Worm (Caenorhabditis elegans) whole organism, L4/young adult: ENCODE results near the gene srh-4.

Source experiments
- W03F9.2 ChIP-seq: fragments of 150-350 bp; optimal IDR thresholded peaks from 2 replicates; lab custom pipeline; 2014; ENCODE audit warnings: missing biosample characterization, missing genetic modification characterization
- dao-5 ChIP-seq: sonication (generic microtip); optimal IDR thresholded peaks from 2 replicates; lab custom pipeline; 2016; ENCODE audit warnings: missing genotype, missing genetic modification characterization, moderate library complexity, missing compliant biosample characterization
- him-1 ChIP-seq: sonication (generic microtip); optimal IDR thresholded peaks from 2 replicates; lab custom pipeline; 2016; ENCODE audit warnings: missing genotype, missing genetic modification reagents, missing genetic modification characterization, missing compliant biosample characterization

Gene srh-4

DNA sequence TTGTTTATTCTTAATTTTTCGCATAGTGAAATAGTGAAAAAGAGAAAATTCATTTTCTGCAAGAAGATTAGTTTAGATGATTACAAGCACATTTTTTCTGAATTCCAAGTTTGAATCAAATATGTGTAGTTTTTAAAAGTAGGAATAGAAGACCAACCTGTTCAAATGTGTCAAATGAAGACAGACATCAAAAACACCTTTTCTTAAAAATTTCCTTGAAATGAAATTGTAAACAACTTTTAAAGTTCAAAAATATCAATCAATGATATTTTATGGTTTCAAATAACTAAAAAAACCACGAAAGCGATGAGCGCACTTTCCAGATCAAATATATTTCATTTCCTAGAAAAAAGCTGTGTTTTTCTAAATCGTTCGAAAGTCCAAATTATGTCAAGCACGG is 28.6 kb upstream of the srh-4 start, which contains the start of gene nlp-30:
TSS of gene nlp-30 (plus strand) at position 301 of the 400 bp plus-strand sequence.
- no peak for TF ChIP-seq him-1 (tag; lab: Kevin White, UChicago)
- no peak for TF ChIP-seq W03F9.2
- TF ChIP-seq dao-5 = no peak

- no peak for TF ChIP-seq him-1 (tag; lab: Kevin White, UChicago)
- TF ChIP-seq dao-5 = no peak
- TF ChIP-seq W03F9.2 = no peak
Measured at ce11 chrV:3984178-3984577, 26.1 kb upstream of the srh-4 start, which contains the start of gene nlp-29. TSS of gene nlp-29 (plus strand) at chrV:3984425.

ce11 chrV:3985104-3985503 is 25.2 kb upstream of the srh-4 start:
- no peak for TF ChIP-seq him-1 (tag; lab: Kevin White, UChicago)
- no peak for TF ChIP-seq dao-5
- no peak for TF ChIP-seq W03F9.2

DNA sequence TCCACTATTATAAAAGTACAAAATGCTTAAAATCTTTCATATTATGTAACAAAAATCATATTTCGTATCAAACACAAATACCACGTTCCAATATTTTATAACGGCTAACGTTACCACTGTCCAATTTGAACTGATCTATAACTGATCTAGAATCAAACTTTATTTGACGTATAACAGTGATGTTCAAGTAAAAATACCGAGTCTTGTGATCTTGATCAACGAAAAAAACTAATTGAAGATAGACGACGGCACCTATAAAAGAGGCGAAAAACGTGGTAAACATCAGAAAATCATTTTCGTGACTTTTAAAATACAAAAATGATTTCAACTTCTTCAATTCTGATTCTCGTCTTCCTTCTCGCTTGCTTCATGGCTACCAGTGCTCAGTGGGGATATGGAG is 22.7 kb upstream of the srh-4 start, which contains the start of gene nlp-28:
TSS of gene nlp-28 (plus strand) at position 285 of the 400 bp plus-strand sequence.
- TF ChIP-seq him-1 (tag; lab: Kevin White, UChicago) = no peak
- TF ChIP-seq W03F9.2 = no peak
- no peak for TF ChIP-seq dao-5

ce11 chrV:3989070-3989469 is 21.2 kb upstream of the srh-4 start, which contains the start of gene nlp-27:
TSS of gene nlp-27 (plus strand) at chrV:3989378.
- TF ChIP-seq him-1 (tag; lab: Kevin White, UChicago) (no peak), W03F9.2 (no peak), dao-5 (no peak)

- TF ChIP-seq W03F9.2 = no peak
- no peak for TF ChIP-seq dao-5
- no peak for TF ChIP-seq him-1 (tag; lab: Kevin White, UChicago)
Measured at ce11 chrV:3992334-3992733, 17.9 kb upstream of the srh-4 start.

DNA sequence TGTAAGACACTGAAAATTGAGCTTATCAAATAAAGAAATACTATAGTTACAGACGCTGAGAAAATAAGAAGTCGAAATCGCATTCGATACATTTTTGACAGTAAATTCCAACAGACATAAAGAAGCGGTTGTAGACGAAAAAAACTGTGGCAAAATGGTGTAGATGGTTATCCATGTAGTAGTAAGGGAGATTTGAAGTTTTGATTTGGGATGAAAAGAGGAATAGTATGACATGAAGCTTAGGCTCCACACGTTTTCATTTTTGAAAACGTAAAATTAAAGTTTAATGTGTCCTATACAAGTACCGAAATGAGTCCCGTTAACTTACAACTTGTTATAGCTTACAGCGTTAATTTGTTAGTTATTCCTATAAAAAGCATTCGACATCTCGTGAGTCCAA is 16.2 kb upstream of the srh-4 start, which contains the start of gene K09D9.9:
TSS of gene K09D9.9 (minus strand) at position 101 of the 400 bp plus-strand sequence.
- TF ChIP-seq him-1 (tag; lab: Kevin White, UChicago) (no peak), dao-5 (no peak), W03F9.2 (no peak)

DNA sequence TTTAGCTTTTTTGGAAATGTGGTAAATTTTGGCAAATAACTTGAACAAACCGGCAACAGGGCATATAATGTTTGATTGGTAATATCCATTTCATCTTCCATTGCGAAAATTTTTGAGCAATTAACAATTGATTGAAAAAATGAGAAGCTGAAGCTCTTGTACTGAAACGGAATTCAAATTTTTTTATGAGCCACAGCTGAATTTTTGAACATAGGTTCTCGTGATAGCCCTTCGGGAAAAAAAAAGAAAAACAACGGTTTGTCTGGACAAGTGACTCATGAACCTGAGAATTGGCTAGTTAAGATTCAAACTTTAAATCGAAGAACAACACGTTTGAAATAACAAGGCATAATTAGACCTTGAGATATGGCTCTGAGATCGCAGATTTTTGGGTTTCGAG is 14.4 kb upstream of the srh-4 start, which contains the start of gene srx-62:
TSS of gene srx-62 (minus strand) at position 101 of the 400 bp plus-strand sequence.
- TF ChIP-seq him-1 (tag; lab: Kevin White, UChicago) = no peak

ce11 chrV:4004577-4004976 is 5.7 kb upstream of the srh-4 start:
- TF ChIP-seq W03F9.2 = no peak
- TF ChIP-seq him-1 (tag; lab: Kevin White, UChicago) = no peak
- TF ChIP-seq dao-5 = no peak

- TF ChIP-seq W03F9.2 = no peak
- no peak for TF ChIP-seq him-1 (tag; lab: Kevin White, UChicago)
- no peak for TF ChIP-seq dao-5
Measured at ce11 chrV:4005219-4005618, 5.1 kb upstream of the srh-4 start, which contains the start of gene srh-8. TSS of gene srh-8 (plus strand) at chrV:4005519.

DNA sequence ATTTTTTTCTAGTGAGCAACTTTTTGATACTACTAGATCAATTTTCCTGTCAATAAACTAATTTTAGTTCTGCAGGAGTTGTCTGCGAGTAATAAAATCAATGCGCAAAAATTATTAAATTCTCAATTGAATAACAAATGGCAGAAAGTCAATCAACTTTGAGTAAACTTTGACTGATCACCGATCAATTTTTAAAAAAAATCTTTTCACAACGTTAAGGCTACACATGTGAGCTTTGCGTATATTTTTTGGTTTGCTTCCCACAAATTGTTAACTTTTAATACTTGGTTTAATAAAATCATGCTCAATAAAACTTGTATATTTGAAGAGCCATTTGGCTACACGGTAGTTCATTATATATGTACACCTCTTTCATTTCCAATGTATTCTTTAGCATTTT is 2.3 kb upstream of the srh-4 start, which contains the start of gene srh-7:
TSS of gene srh-7 (plus strand) at position 301 of the 400 bp plus-strand sequence.
- TF ChIP-seq W03F9.2 (no peak), dao-5 (no peak), him-1 (tag; lab: Kevin White, UChicago) (no peak)

- no peak for TF ChIP-seq him-1 (tag; lab: Kevin White, UChicago)
- TF ChIP-seq dao-5 = no peak
- no peak for TF ChIP-seq W03F9.2
Measured at ce11 chrV:4016780-4017179, 6.5 kb downstream of the srh-4 start, which contains the start of gene srw-89. TSS of gene srw-89 (plus strand) at chrV:4017080.

DNA sequence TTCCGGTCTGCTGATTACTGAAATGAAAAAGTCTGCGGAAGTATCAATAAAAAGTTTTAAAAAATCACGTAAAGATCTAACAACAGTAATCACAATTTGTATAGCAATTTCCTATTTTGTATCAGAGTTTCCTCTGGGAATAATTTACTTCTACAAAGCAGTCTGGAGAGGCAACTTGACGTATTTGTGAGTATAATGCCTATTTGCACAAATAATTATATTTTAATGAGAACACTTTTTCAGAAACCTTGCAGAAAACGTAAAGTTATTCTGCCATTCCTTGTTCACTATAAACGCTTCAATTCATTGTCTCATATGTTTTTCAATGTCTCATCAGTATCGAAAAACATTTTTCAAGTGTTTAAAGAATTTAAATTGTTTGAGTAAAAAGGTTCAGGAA is 8.3 kb downstream of the srh-4 start:
- TF ChIP-seq him-1 (tag; lab: Kevin White, UChicago) = no peak
- TF ChIP-seq dao-5 = no peak
- TF ChIP-seq W03F9.2 = no peak

DNA sequence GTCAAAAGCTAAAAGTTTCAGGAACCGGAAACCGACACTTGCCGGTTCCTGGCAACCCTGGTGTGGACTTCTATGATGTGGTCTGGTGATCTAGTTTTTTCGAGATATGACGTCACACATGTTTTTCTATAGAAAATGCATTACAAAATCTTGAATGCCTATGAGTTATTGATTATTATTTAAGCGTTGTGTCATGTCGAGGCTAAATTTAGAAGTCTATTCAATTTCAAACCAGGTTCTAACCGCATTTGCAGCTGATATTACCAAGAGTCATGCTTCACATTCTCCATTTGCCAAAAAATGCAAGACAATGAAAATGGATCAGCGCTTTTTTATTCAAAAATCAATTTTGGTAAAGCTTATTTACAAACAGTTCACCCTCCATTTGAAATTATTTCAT is 8.9 kb downstream of the srh-4 start, which contains the start of gene K09D9.3:
TSS of gene K09D9.3 (plus strand) at position 301 of the 400 bp plus-strand sequence.
- TF ChIP-seq him-1 (tag; lab: Kevin White, UChicago) = no peak

DNA sequence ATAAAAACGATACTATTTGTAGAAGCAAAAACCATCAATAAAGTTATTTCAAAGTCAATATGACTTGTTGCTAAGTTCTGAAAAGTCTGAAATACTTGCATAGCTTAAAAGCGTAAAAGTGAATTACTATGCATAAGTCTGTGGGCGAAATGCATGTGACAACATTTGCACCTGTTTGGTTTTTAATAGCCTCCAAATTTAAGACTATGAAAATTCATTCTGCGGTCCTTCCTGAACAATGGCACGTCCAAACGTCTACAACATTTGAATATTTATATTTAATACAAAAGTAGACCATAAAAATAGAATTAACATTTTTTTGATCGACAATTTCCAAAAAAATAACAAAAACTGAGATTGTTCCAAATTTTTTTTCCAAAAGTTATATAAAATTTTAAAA is 11.5 kb downstream of the srh-4 start, which contains the start of gene K09D9.14:
TSS of gene K09D9.14 (minus strand) at position 101 of the 400 bp plus-strand sequence.
- TF ChIP-seq W03F9.2 = no peak
- no peak for TF ChIP-seq dao-5
- TF ChIP-seq him-1 (tag; lab: Kevin White, UChicago) = no peak

DNA sequence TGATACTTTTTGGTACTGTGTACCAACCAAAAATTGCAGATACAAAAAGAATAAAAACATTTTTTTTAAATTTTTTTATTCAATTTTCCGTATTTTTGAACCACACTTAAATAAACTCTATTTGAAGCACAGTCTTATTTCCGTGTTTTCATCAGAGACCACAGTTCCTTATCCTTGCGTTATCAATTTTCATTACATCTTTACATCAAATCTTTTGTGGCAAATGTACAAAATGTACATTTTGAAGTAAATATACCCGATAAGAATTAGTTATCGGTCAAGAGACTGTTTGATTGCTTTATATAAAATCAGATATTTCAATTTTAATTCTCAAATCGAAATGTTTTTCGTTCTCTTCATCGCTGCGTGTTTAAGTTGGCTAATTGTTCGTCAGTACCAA is 12.0 kb downstream of the srh-4 start, which contains the start of gene cyp-35A3:
TSS of gene cyp-35A3 (plus strand) at position 301 of the 400 bp plus-strand sequence.
- TF ChIP-seq W03F9.2 (no peak), him-1 (tag; lab: Kevin White, UChicago) (no peak), dao-5 (no peak)
